Fruit fly (Drosophila melanogaster) whole organism, wandering third instar larva: Measurements from ENCODE around the gene Ten-a.
"Not testable (repeated sequence)": the region's sequence is repeated elsewhere in the genome, so short reads cannot be mapped to it uniquely, and the experiment has no call there.

Source experiments
- Abd-B ChIP-seq: fragments of >200 bp; optimal IDR thresholded peaks from 2 replicates; lab custom pipeline; 2017; ENCODE audit warnings: missing biosample characterization, missing genetic modification characterization
- CG32264 ChIP-seq: fragments of 200-800 bp; sonication (Bioruptor generic); optimal IDR thresholded peaks from 2 replicates; lab custom pipeline; 2016; ENCODE audit warnings: missing biosample characterization, missing genetic modification characterization
- CrebA ChIP-seq: fragments of 200-800 bp; sonication (Bioruptor generic); optimal IDR thresholded peaks from 2 replicates; lab custom pipeline; 2016; ENCODE audit warnings: missing biosample characterization, mild to moderate bottlenecking, missing genetic modification characterization, borderline replicate concordance
- Dfd ChIP-seq: fragments of >200 bp; optimal IDR thresholded peaks from 2 replicates; lab custom pipeline; 2017; ENCODE audit warnings: missing biosample characterization, missing genetic modification characterization
- Dif ChIP-seq: fragments of 200-275, 200-300 bp; sonication (Bioruptor generic); optimal IDR thresholded peaks from 2 replicates; lab custom pipeline; 2018; ENCODE audit warnings: missing biosample characterization, missing genetic modification characterization; ENCODE audit not compliant: partially characterized antibody
- GATAd ChIP-seq: sonication (Bioruptor generic); optimal IDR thresholded peaks from 2 replicates; lab custom pipeline; 2016; ENCODE audit warnings: missing biosample characterization, missing genetic modification characterization
- HLH106 ChIP-seq: fragments of 200-800 bp; optimal IDR thresholded peaks from 3 replicates; lab custom pipeline; 2019; ENCODE audit warnings: missing biosample characterization, mild to moderate bottlenecking, missing genetic modification characterization, moderate library complexity
- Hnf4 ChIP-seq: fragments of 200-800 bp; sonication (Bioruptor generic); optimal IDR thresholded peaks from 2 replicates; lab custom pipeline; 2016; ENCODE audit warnings: missing biosample characterization, mild to moderate bottlenecking, missing genetic modification characterization
- Hr78 ChIP-seq: fragments of >200 bp; optimal IDR thresholded peaks from 2 replicates; lab custom pipeline; 2017; ENCODE audit warnings: missing biosample characterization, missing genetic modification characterization
- Hr83 ChIP-seq: fragments of 200-300 bp; sonication (Bioruptor generic); optimal IDR thresholded peaks from 2 replicates; lab custom pipeline; 2016; ENCODE audit warnings: missing biosample characterization, mild to moderate bottlenecking, missing genetic modification characterization, moderate library complexity; ENCODE audit not compliant: poor library complexity, severe bottlenecking
- Jra ChIP-seq: sonication (Bioruptor generic); optimal IDR thresholded peaks from 2 replicates; lab custom pipeline; 2016; ENCODE audit warnings: missing biosample characterization, missing genetic modification characterization
- Mio ChIP-seq: sonication (Bioruptor generic); optimal IDR thresholded peaks from 2 replicates; lab custom pipeline; 2016; ENCODE audit warnings: missing biosample characterization, missing genetic modification characterization
- Myc ChIP-seq: fragments of >200 bp; optimal IDR thresholded peaks from 2 replicates; lab custom pipeline; 2017
- N ChIP-seq: fragments of >200 bp; optimal IDR thresholded peaks from 2 replicates; lab custom pipeline; 2018; ENCODE audit warnings: missing biosample characterization, missing external identifiers, missing genetic modification characterization
- OdsH ChIP-seq: fragments of 200-800 bp; sonication (Bioruptor generic); optimal IDR thresholded peaks from 2 replicates; lab custom pipeline; 2016; ENCODE audit warnings: missing biosample characterization, mild to moderate bottlenecking, missing genetic modification characterization
- Rel ChIP-seq, 2 experiments: fragments of 200-800 bp; sonication (Bioruptor generic) in 1 of 2; optimal IDR thresholded peaks; 2 replicates in 1 of 2; 3 replicates in 1 of 2; lab custom pipeline; 2016 to 2019; ENCODE audit warnings: mild to moderate bottlenecking in 2 of 2, missing biosample characterization in 2 of 2, missing genetic modification characterization in 2 of 2, moderate library complexity in 1 of 2
- Sp1 ChIP-seq: fragments of 200-800 bp; sonication (Bioruptor generic); optimal IDR thresholded peaks from 3 replicates; lab custom pipeline; 2019; ENCODE audit warnings: missing biosample characterization, mild to moderate bottlenecking, missing genetic modification characterization, moderate library complexity
- Vsx2 ChIP-seq: fragments of 200-300, 225-300 bp; sonication (Bioruptor generic); optimal IDR thresholded peaks from 2 replicates; lab custom pipeline; 2018; ENCODE audit warnings: missing biosample characterization, missing genetic modification characterization; ENCODE audit not compliant: partially characterized antibody
- brk ChIP-seq: fragments of 200-800 bp; sonication (Bioruptor generic); optimal IDR thresholded peaks from 2 replicates; lab custom pipeline; 2016; ENCODE audit warnings: missing biosample characterization, mild to moderate bottlenecking, missing genetic modification characterization
- dmrt93B ChIP-seq: fragments of 200-800 bp; sonication (Bioruptor generic); optimal IDR thresholded peaks from 2 replicates; lab custom pipeline; 2018; ENCODE audit warnings: missing biosample characterization, mild to moderate bottlenecking, missing genetic modification characterization
- foxo ChIP-seq, 2 experiments: fragments of 200-800 bp; sonication (Bioruptor generic); optimal IDR thresholded peaks; 2 replicates in 1 of 2; 3 replicates in 1 of 2; lab custom pipeline; 2016 to 2017; ENCODE audit warnings: missing biosample characterization in 2 of 2, missing genetic modification characterization in 2 of 2
- h ChIP-seq: fragments of 200-800 bp; sonication (Bioruptor generic); optimal IDR thresholded peaks from 3 replicates; lab custom pipeline; 2016; ENCODE audit warnings: missing biosample characterization, mild to moderate bottlenecking, missing genetic modification characterization
- lola ChIP-seq: fragments of >200 bp; optimal IDR thresholded peaks from 2 replicates; lab custom pipeline; 2017; ENCODE audit warnings: missing biosample characterization, missing genetic modification characterization
- pan ChIP-seq: fragments of >200 bp; optimal IDR thresholded peaks from 2 replicates; lab custom pipeline; 2017
- rgr ChIP-seq: fragments of 200-800 bp; sonication (Bioruptor generic); optimal IDR thresholded peaks from 3 replicates; lab custom pipeline; 2016; ENCODE audit warnings: missing biosample characterization, mild to moderate bottlenecking, missing genetic modification characterization
- sage ChIP-seq: fragments of 200-800 bp; sonication (Bioruptor generic); optimal IDR thresholded peaks from 2 replicates; lab custom pipeline; 2016; ENCODE audit warnings: missing biosample characterization, mild to moderate bottlenecking, missing genetic modification characterization
- sv ChIP-seq: fragments of 200-800 bp; sonication (Bioruptor generic); optimal IDR thresholded peaks from 3 replicates; lab custom pipeline; 2016; ENCODE audit warnings: missing biosample characterization, missing genetic modification characterization
- tai ChIP-seq: sonication (Bioruptor generic); optimal IDR thresholded peaks from 2 replicates; lab custom pipeline; 2016; ENCODE audit warnings: missing biosample characterization, missing genetic modification characterization
- usp ChIP-seq: fragments of >200 bp; optimal IDR thresholded peaks from 2 replicates; lab custom pipeline; 2017; ENCODE audit warnings: missing biosample characterization, missing genetic modification characterization
- woc ChIP-seq: sonication (Bioruptor generic); optimal IDR thresholded peaks from 2 replicates; lab custom pipeline; 2016; ENCODE audit warnings: missing biosample characterization, mild to moderate bottlenecking, missing genetic modification characterization

The Ten-a gene

DNA sequence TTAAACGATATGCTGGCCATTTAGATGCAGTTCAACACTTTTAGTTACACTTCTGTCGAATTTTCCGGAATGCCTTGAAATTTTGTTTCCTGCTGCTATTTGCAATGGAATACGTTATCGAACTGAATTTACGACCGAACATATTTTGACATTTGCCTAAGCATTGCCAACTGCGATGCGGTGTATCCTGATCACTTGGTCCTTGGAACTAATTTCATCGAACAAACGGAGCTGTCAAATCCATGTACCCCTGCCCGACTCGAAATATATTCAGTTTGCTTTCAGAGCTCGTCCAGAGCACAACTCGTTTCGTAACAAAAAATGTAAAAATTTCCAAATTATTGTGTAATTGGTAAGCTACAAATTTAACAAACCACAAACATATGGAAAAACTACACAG, 43.4 kb downstream of the Ten-a start, which contains the start of gene CG15734:
Gene CG15734 (minus strand): TSS at position 101 of the 400 bp plus-strand sequence.
- not testable (repeated sequence) for TF ChIP-seq Dif; dmrt93B (GFP tag; lab: Kevin White, UChicago); lola (GFP tag; lab: Kevin White, UChicago)
- TF ChIP-seq, all 38 proteins: peak for 0; not testable (repeated sequence) for 38

dm6 chrX:12090195-12090784, 46.8 kb downstream of the Ten-a start:
- no peak for TF ChIP-seq Sp1 (GFP tag; lab: Kevin White, UChicago)
- no peak for TF ChIP-seq brk (GFP tag; lab: Kevin White, UChicago)
- TF ChIP-seq Rel (GFP tag; optimal IDR thresholded peaks at IDR 0.05; lab: Kevin White, UChicago): no peak
- no peak for TF ChIP-seq Rel (tag; optimal IDR thresholded peaks at IDR 0.05; lab: Kevin White, UChicago)
- TF ChIP-seq pan (lab: Kevin White, UChicago): no peak
- TF ChIP-seq Hr83 (GFP tag; lab: Kevin White, UChicago): no peak
- no peak for TF ChIP-seq GATAd (GFP tag; lab: Kevin White, UChicago)
- TF ChIP-seq dmrt93B (GFP tag; lab: Kevin White, UChicago): no peak
- no peak for TF ChIP-seq CrebA (GFP tag; lab: Kevin White, UChicago)
- no peak for TF ChIP-seq CG32264 (GFP tag; lab: Kevin White, UChicago)
- no peak for TF ChIP-seq woc (GFP tag; lab: Kevin White, UChicago)
- no peak for TF ChIP-seq Dfd
- no peak for TF ChIP-seq rgr (GFP tag; lab: Kevin White, UChicago)
- TF ChIP-seq lola (GFP tag; lab: Kevin White, UChicago): no peak
- TF ChIP-seq OdsH: no peak
- TF ChIP-seq Myc (lab: Kevin White, UChicago): no peak

DNA sequence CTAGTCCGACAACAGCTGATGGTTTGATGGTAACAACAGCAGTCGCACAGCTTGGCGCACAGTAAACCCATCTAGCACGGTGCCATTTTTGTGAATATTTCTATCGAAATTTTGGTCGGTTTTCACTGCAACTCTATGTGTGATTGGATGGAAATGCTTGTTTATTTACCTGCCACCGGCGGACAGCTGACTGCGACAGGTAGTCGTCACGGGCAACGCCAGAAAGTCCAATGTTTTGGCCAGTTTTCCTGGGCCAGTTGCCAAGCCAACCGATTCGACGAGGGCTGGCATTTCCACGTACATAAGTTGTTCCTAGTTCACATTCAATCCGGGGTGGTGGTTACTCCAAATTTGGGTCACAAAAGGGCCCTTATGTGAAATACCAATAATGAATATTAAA, 60.2 kb downstream of the Ten-a start, which contains the start of gene CG11356:
Gene CG11356 (minus strand): TSS at position 101 of the 400 bp plus-strand sequence.
- TF ChIP-seq h (no peak), rgr (GFP tag; lab: Kevin White, UChicago) (no peak), usp (no peak), woc (GFP tag; lab: Kevin White, UChicago) (no peak), Vsx2 (GFP tag; lab: Kevin White, UChicago) (no peak), Mio (GFP tag; lab: Kevin White, UChicago) (no peak), GATAd (GFP tag; lab: Kevin White, UChicago) (no peak), Hr83 (GFP tag; lab: Kevin White, UChicago) (no peak), tai (GFP tag; lab: Kevin White, UChicago) (no peak), Dfd (no peak), Dif (no peak), Rel (GFP tag; optimal IDR thresholded peaks at IDR 0.05; lab: Kevin White, UChicago) (no peak), Rel (tag; optimal IDR thresholded peaks at IDR 0.05; lab: Kevin White, UChicago) (no peak), Jra (GFP tag; lab: Kevin White, UChicago) (no peak)

- TF ChIP-seq N (GFP tag; lab: Kevin White, UChicago) (no peak), brk (GFP tag; lab: Kevin White, UChicago) (no peak), Hnf4 (GFP tag; lab: Kevin White, UChicago) (no peak), Vsx2 (GFP tag; lab: Kevin White, UChicago) (no peak), sage (GFP tag; lab: Kevin White, UChicago) (no peak), Dfd (no peak), sv (GFP tag; lab: Kevin White, UChicago) (no peak), foxo (GFP tag; optimal IDR thresholded peaks at IDR 0.05; lab: Kevin White, UChicago) (no peak), Sp1 (GFP tag; lab: Kevin White, UChicago) (no peak), rgr (GFP tag; lab: Kevin White, UChicago) (no peak), Jra (GFP tag; lab: Kevin White, UChicago) (no peak), Abd-B (no peak)
Measured at dm6 chrX:12104219-12104618, 60.7 kb downstream of the Ten-a start.

dm6 chrX:12106900-12107299, 63.4 kb downstream of the Ten-a start, which contains the start of gene CG2750:
Gene CG2750, plus strand, starts transcription at chrX:12107200.
- TF ChIP-seq Dfd (no peak), Hr78 (no peak), CrebA (GFP tag; lab: Kevin White, UChicago) (no peak), Rel (GFP tag; optimal IDR thresholded peaks at IDR 0.05; lab: Kevin White, UChicago) (no peak), Rel (tag; optimal IDR thresholded peaks at IDR 0.05; lab: Kevin White, UChicago) (no peak), HLH106 (tag; lab: Kevin White, UChicago) (no peak), lola (GFP tag; lab: Kevin White, UChicago) (no peak), dmrt93B (GFP tag; lab: Kevin White, UChicago) (no peak)
- TF ChIP-seq, all 38 proteins: peak for 0
